Fruit fly (Drosophila melanogaster) whole organism, embryonic: ENCODE results near the gene Pde11.

ENCODE experiments used
- Atf6 ChIP-seq: fragments of 200-800 bp; sonication (Bioruptor generic); IDR thresholded peaks from 2 replicates; pipeline ENCODE4 v1.3.6; 2022; ENCODE audit warnings: missing biosample characterization, missing genetic modification characterization
- B-H2 ChIP-seq: fragments of 200-800 bp; sonication (Bioruptor generic); optimal IDR thresholded peaks from 2 replicates; lab custom pipeline; 2018; ENCODE audit warnings: missing biosample characterization, mild to moderate bottlenecking, missing genetic modification characterization
- CG10366 ChIP-seq: fragments of 200-800 bp; sonication (Bioruptor generic); IDR thresholded peaks from 2 replicates; pipeline ENCODE4 v1.3.6; 2022; ENCODE audit warnings: missing biosample characterization, missing genetic modification characterization
- CG11085 ChIP-seq: fragments of 200-800 bp; sonication (Bioruptor generic); IDR thresholded peaks from 2 replicates; pipeline ENCODE4 v1.3.6; 2022; ENCODE audit warnings: missing biosample characterization, missing genetic modification characterization
- CG15696 ChIP-seq: fragments of 200-800 bp; sonication (Bioruptor generic); optimal IDR thresholded peaks from 2 replicates; lab custom pipeline; 2019; ENCODE audit warnings: missing biosample characterization, mild to moderate bottlenecking, missing genetic modification characterization, moderate library complexity
- CG17361 ChIP-seq: fragments of 200-800 bp; sonication (Bioruptor generic); IDR thresholded peaks from 3 replicates; pipeline ENCODE4 v1.3.6; 2022; ENCODE audit warnings: missing biosample characterization, missing genetic modification characterization
- CG7839 ChIP-seq: fragments of 200-800 bp; sonication (Bioruptor generic); optimal IDR thresholded peaks from 3 replicates; lab custom pipeline; 2018; ENCODE audit warnings: missing biosample characterization, mild to moderate bottlenecking, missing genetic modification characterization, moderate library complexity
- CoRest ChIP-seq: fragments of 200-800 bp; sonication (Bioruptor generic); optimal IDR thresholded peaks from 3 replicates; lab custom pipeline; 2018; ENCODE audit warnings: missing biosample characterization, mild to moderate bottlenecking, missing genetic modification characterization, moderate library complexity
- D19A ChIP-seq: fragments of 200-800 bp; optimal IDR thresholded peaks from 3 replicates; lab custom pipeline; 2019; ENCODE audit warnings: missing biosample characterization, mild to moderate bottlenecking, missing genetic modification characterization, moderate library complexity
- Drgx ChIP-seq: fragments of 200-800 bp; sonication (Bioruptor generic); IDR thresholded peaks from 2 replicates; pipeline ENCODE4 v1.3.6; 2022; ENCODE audit warnings: missing biosample characterization, missing genetic modification characterization
- ERR ChIP-seq: fragments of 200-800 bp; sonication (Bioruptor generic); optimal IDR thresholded peaks from 2 replicates; lab custom pipeline; 2016; ENCODE audit warnings: missing biosample characterization, missing genetic modification characterization
- HLHmδ ChIP-seq: fragments of 200-800 bp; sonication (Bioruptor generic); optimal IDR thresholded peaks from 2 replicates; lab custom pipeline; 2018; ENCODE audit warnings: missing biosample characterization, mild to moderate bottlenecking, missing genetic modification characterization, moderate library complexity
- Hr51 ChIP-seq, 2 experiments: fragments of 200-800 bp; sonication (Bioruptor generic); optimal IDR thresholded peaks; 2 replicates in 1 of 2; 3 replicates in 1 of 2; lab custom pipeline; 2016 to 2018; ENCODE audit warnings: missing biosample characterization in 2 of 2, missing genetic modification characterization in 2 of 2, mild to moderate bottlenecking in 1 of 2, moderate library complexity in 1 of 2
- Tbp ChIP-seq: fragments of >200 bp; optimal IDR thresholded peaks from 2 replicates; lab custom pipeline; 2018; ENCODE audit warnings: missing biosample characterization, missing genetic modification characterization
- Vsx1 ChIP-seq: fragments of 200-800 bp; sonication (Bioruptor generic); optimal IDR thresholded peaks from 2 replicates; lab custom pipeline; 2017; ENCODE audit warnings: missing biosample characterization, mild to moderate bottlenecking, missing genetic modification characterization, missing genetic modification reagents
- Xrp1 ChIP-seq: fragments of 200-800 bp; sonication (Bioruptor generic); IDR thresholded peaks from 2 replicates; pipeline ENCODE4 v1.3.6; 2022; ENCODE audit warnings: missing biosample characterization, missing genetic modification characterization
- bsh ChIP-seq, 2 experiments: fragments of 200-800 bp; sonication (Bioruptor generic); optimal IDR thresholded peaks; 2 replicates each; lab custom pipeline; 2017 to 2018; ENCODE audit warnings: mild to moderate bottlenecking in 2 of 2, missing biosample characterization in 2 of 2, missing genetic modification characterization in 2 of 2, moderate library complexity in 1 of 2
- ken ChIP-seq: fragments of 200-800 bp; sonication (Bioruptor generic); IDR thresholded peaks from 3 replicates; pipeline ENCODE4 v1.3.6; 2022; ENCODE audit warnings: missing biosample characterization, missing genetic modification characterization
- lilli ChIP-seq: fragments of 200-800 bp; sonication (Bioruptor generic); optimal IDR thresholded peaks from 3 replicates; lab custom pipeline; 2016; ENCODE audit warnings: missing biosample characterization, missing genetic modification characterization
- nom ChIP-seq: fragments of 200-800 bp; sonication (Bioruptor generic); optimal IDR thresholded peaks from 2 replicates; lab custom pipeline; 2017; ENCODE audit warnings: missing biosample characterization, missing genetic modification characterization, mild to moderate bottlenecking, moderate library complexity, missing genetic modification reagents
- pfk ChIP-seq: fragments of 200-800 bp; sonication (Bioruptor generic); optimal IDR thresholded peaks from 2 replicates; lab custom pipeline; 2018; ENCODE audit warnings: missing biosample characterization, mild to moderate bottlenecking, missing genetic modification characterization, moderate library complexity
- row ChIP-seq: fragments of 200-800 bp; sonication (Bioruptor generic); IDR thresholded peaks from 3 replicates; pipeline ENCODE4 v1.3.6; 2022; ENCODE audit warnings: missing biosample characterization, missing genetic modification characterization
- sens-2 ChIP-seq: fragments of 200-800 bp; sonication (Bioruptor generic); IDR thresholded peaks from 2 replicates; pipeline ENCODE4 v1.3.6; 2022; ENCODE audit warnings: missing biosample characterization, missing genetic modification characterization
- vvl ChIP-seq: fragments of 200-800 bp; sonication (Bioruptor generic); IDR thresholded peaks from 2 replicates; pipeline ENCODE4 v1.3.6; 2022; ENCODE audit warnings: missing biosample characterization, missing genetic modification characterization

The Pde11 gene

dm6 chr2L:18482170-18482569 is 108.0 kb downstream of the Pde11 start (continued):
- TF ChIP-seq lilli (no peak), vvl (GFP tag; lab: Robert Waterston, UW) (no peak), nom (GFP tag; lab: Kevin White, UChicago) (peak; percentile 2), CG15696 (tag; lab: Kevin White, UChicago) (no peak), CG17361 (peak; percentile 54; the same call in 2 of the 3 replicates), CoRest (tag; lab: Kevin White, UChicago) (peak; percentile 14), CG11085 (GFP tag; lab: Robert Waterston, UW) (no peak), Xrp1 (peak; percentile 27; the same call in 1 of the 2 replicates), B-H2 (no peak), bsh (GFP tag; optimal IDR thresholded peaks at IDR 0.05; lab: Kevin White, UChicago) (peak; percentile 41 to 48), ken (no peak), row (no peak), pfk (no peak), Vsx1 (no peak), HLHmδ (GFP tag; lab: Kevin White, UChicago) (no peak), ERR (no peak), CG10366 (no peak), sens-2 (no peak), Drgx (0 out of 2 replicates have a peak, but pooled peaks have one; percentile 22), Tbp (GFP tag; lab: Kevin White, UChicago) (no peak), Hr51 (GFP tag; optimal IDR thresholded peaks at IDR 0.05; lab: Kevin White, UChicago) (peak in 1 of 2 experiments; percentile 32), Atf6 (GFP tag; lab: Robert Waterston, UW) (no peak), CG7839 (tag; lab: Kevin White, UChicago) (peak; percentile 23), D19A (tag; lab: Kevin White, UChicago) (peak; percentile 14)
